Fruit fly (Drosophila melanogaster): Measurements from ENCODE around the gene CG16863.

CG16863 gene

dm6 chr2L:13783264-13784154, 7.2 kb upstream of the CG16863 start, which contains the start of gene Eato (continued):
- TF ChIP-seq CG31224 (GFP tag; IDR thresholded peaks at IDR 0.05) (no peak), CG14860 (GFP tag; IDR thresholded peaks at IDR 0.05; ENCODE audit: partially characterized antibody) (peak; percentile 28; the same call in 1 of the 3 replicates), inv (GFP tag; IDR thresholded peaks at IDR 0.05; ENCODE audit: partially characterized antibody) (peak; percentile 11), fu2 (GFP tag; optimal IDR thresholded peaks at IDR 0.05) (peak; percentile 16), Hand (GFP tag; optimal IDR thresholded peaks at IDR 0.05) (no peak), pum (GFP tag; optimal IDR thresholded peaks at IDR 0.05) (no peak), pan (optimal IDR thresholded peaks at IDR 0.05) (no peak), pan (GFP tag; optimal IDR thresholded peaks at IDR 0.05 in 1 of 2, IDR thresholded peaks at IDR 0.05 in 1 of 2) (no peak), zfh2 (GFP tag; optimal IDR thresholded peaks at IDR 0.05) (peak; percentile 24), CG10267 (tag; optimal IDR thresholded peaks at IDR 0.05) (peak; percentile 9), CG33557 (GFP tag; optimal IDR thresholded peaks at IDR 0.05) (peak; percentile 8), CG7357 (GFP tag; IDR thresholded peaks at IDR 0.05) (peak; percentile 70), slou (GFP tag; optimal IDR thresholded peaks at IDR 0.05) (no peak), ssp (GFP tag; IDR thresholded peaks at IDR 0.05) (peak; percentile 67), CG13775 (GFP tag; optimal IDR thresholded peaks at IDR 0.05) (peak; percentile 58), CG2116 (GFP tag; optimal IDR thresholded peaks at IDR 0.05) (peak; percentile 34), hbn (GFP tag; IDR thresholded peaks at IDR 0.05; ENCODE audit: partially characterized antibody) (peak; percentile 38; the same call in 1 of the 2 replicates), CG9437 (GFP tag; optimal IDR thresholded peaks at IDR 0.05) (peak; percentile 17), Xbp1 (GFP tag; optimal IDR thresholded peaks at IDR 0.05) (peak; percentile 22), CG17359 (tag; optimal IDR thresholded peaks at IDR 0.05) (no peak), CG13424 (tag; optimal IDR thresholded peaks at IDR 0.05) (peak; percentile 16), CoRest (tag; optimal IDR thresholded peaks at IDR 0.05) (peak; percentile 5), mam (GFP tag; optimal IDR thresholded peaks at IDR 0.05) (peak; percentile 22), CG16813 (GFP tag; IDR thresholded peaks at IDR 0.05; ENCODE audit: partially characterized antibody) (peak; percentile 55), CG30403 (GFP tag; optimal IDR thresholded peaks at IDR 0.05) (peak; percentile 7), phol (tag; optimal IDR thresholded peaks at IDR 0.05) (peak; percentile 38), chinmo (GFP tag; IDR thresholded peaks at IDR 0.05; ENCODE audit: partially characterized antibody) (0 out of 4 replicates have a peak, but pooled peaks have one; percentile 6), unc-4 (GFP tag; IDR thresholded peaks at IDR 0.05; ENCODE audit: partially characterized antibody) (peak; percentile 55), CG2202 (tag; optimal IDR thresholded peaks at IDR 0.05) (no peak), slbo (GFP tag; IDR thresholded peaks at IDR 0.05) (peak; percentile 55), lmd (GFP tag; IDR thresholded peaks at IDR 0.05) (0 out of 2 replicates have a peak, but pooled peaks have one; percentile 13), seq (GFP tag; IDR thresholded peaks at IDR 0.05) (no peak), al (GFP tag; IDR thresholded peaks at IDR 0.05) (0 out of 2 replicates have a peak, but pooled peaks have one; percentile 31), CG6791 (GFP tag; IDR thresholded peaks at IDR 0.05; ENCODE audit: partially characterized antibody) (peak; percentile 44; the same call in 2 of the 3 replicates), pfk (GFP tag; optimal IDR thresholded peaks at IDR 0.05) (no peak), bowl (GFP tag; IDR thresholded peaks at IDR 0.05) (no peak), cato (GFP tag; optimal IDR thresholded peaks at IDR 0.05; ENCODE audit: borderline replicate concordance) (no peak), CG34422 (GFP tag; IDR thresholded peaks at IDR 0.05) (0 out of 3 replicates have a peak, but pooled peaks have one; percentile 26), CG5953 (GFP tag; IDR thresholded peaks at IDR 0.05) (no peak), Sin3A (optimal IDR thresholded peaks at IDR 0.05) (no peak), CG3995 (GFP tag; optimal IDR thresholded peaks at IDR 0.05) (peak; percentile 93), MESR4 (GFP tag; optimal IDR thresholded peaks at IDR 0.05) (peak; percentile 47), ind (GFP tag; optimal IDR thresholded peaks at IDR 0.05) (peak; percentile 7), BEAF-32 (GFP tag; optimal IDR thresholded peaks at IDR 0.05) (peak; percentile 66), CG10431 (GFP tag; optimal IDR thresholded peaks at IDR 0.05) (no peak), CG10543 (GFP tag; optimal IDR thresholded peaks at IDR 0.05) (no peak), CG30020 (tag; optimal IDR thresholded peaks at IDR 0.05) (peak; percentile 71)

Data from whole organism, embryonic.